Worm (Caenorhabditis elegans) whole organism, L1 larva: ENCODE measurements around the gene mboa-3.

Source experiments
- C04F5.9 ChIP-seq: sonication (generic microtip); optimal IDR thresholded peaks from 2 replicates; lab custom pipeline; 2016; ENCODE audit warnings: missing genetic modification characterization, missing compliant biosample characterization
- C34B4.2 ChIP-seq: sonication (generic microtip); optimal IDR thresholded peaks from 2 replicates; lab custom pipeline; 2017; ENCODE audit warnings: mild to moderate bottlenecking, missing genetic modification characterization, missing compliant biosample characterization
- F16B12.6 ChIP-seq: fragments of 150-350 bp; optimal IDR thresholded peaks from 2 replicates; lab custom pipeline; 2014; ENCODE audit warnings: missing biosample characterization, missing genetic modification characterization
- ama-1 ChIP-seq: fragments of 150-350 bp; optimal IDR thresholded peaks from 2 replicates; lab custom pipeline; 2014
- blmp-1 ChIP-seq: fragments of 150-350 bp; optimal IDR thresholded peaks from 2 replicates; lab custom pipeline; 2014; ENCODE audit warnings: missing biosample characterization, missing genetic modification characterization
- ceh-88 ChIP-seq: fragments of 200-800 bp; sonication (Bioruptor generic); IDR thresholded peaks from 2 replicates; pipeline ENCODE4 v1.3.6; 2022; ENCODE audit warnings: missing genetic modification characterization, missing compliant biosample characterization
- dpl-1 ChIP-seq, 3 experiments: fragments of 150-350 bp in 2 of 3; sonication (generic microtip) in 1 of 3; optimal IDR thresholded peaks; 2 replicates each; lab custom pipeline; 2014 to 2017; ENCODE audit warnings: missing biosample characterization in 3 of 3, missing genetic modification characterization in 3 of 3, missing genetic modification reagents in 3 of 3
- efl-1 ChIP-seq, 4 experiments: fragments of 150-350 bp; optimal IDR thresholded peaks in 3 of 4; peaks in 1 of 4; 1 replicate in 1 of 4; 2 replicates in 3 of 4; lab custom pipeline; 2014; ENCODE audit warnings: missing biosample characterization in 2 of 4, missing genetic modification characterization in 2 of 4, missing genetic modification reagents in 2 of 4
- efl-3 ChIP-seq: fragments of 200-800 bp; sonication (Bioruptor generic); optimal IDR thresholded peaks from 2 replicates; lab custom pipeline; 2018; ENCODE audit warnings: mild to moderate bottlenecking, missing genetic modification characterization, missing compliant biosample characterization
- egl-27 ChIP-seq, 2 experiments: fragments of 150-350 bp in 1 of 2; sonication (generic microtip); optimal IDR thresholded peaks; 3 replicates each; lab custom pipeline; 2017 to 2018; ENCODE audit warnings: missing biosample characterization in 2 of 2, missing genetic modification characterization in 2 of 2, missing genetic modification reagents in 2 of 2
- elt-2 ChIP-seq: sonication (generic microtip); optimal IDR thresholded peaks from 2 replicates; lab custom pipeline; 2016; ENCODE audit warnings: missing genetic modification characterization, mild to moderate bottlenecking, inconsistent platforms, missing compliant biosample characterization, missing genetic modification reagents
- ets-5 ChIP-seq: fragments of 200-800 bp; sonication (Bioruptor generic); IDR thresholded peaks from 2 replicates; pipeline ENCODE4 v1.3.6; 2022; ENCODE audit warnings: missing genetic modification characterization, missing compliant biosample characterization
- fkh-4 ChIP-seq: sonication (generic microtip); optimal IDR thresholded peaks from 2 replicates; lab custom pipeline; 2016; ENCODE audit warnings: missing compliant biosample characterization, missing genetic modification characterization, borderline replicate concordance
- fkh-8 ChIP-seq: sonication (generic microtip); optimal IDR thresholded peaks from 2 replicates; lab custom pipeline; 2016; ENCODE audit warnings: mild to moderate bottlenecking, missing genetic modification characterization, missing compliant biosample characterization
- hlh-4 ChIP-seq: sonication (generic microtip); optimal IDR thresholded peaks from 2 replicates; lab custom pipeline; 2016; ENCODE audit warnings: mild to moderate bottlenecking, missing genetic modification characterization, missing compliant biosample characterization
- irx-1 ChIP-seq: sonication (generic microtip); optimal IDR thresholded peaks from 2 replicates; lab custom pipeline; 2016; ENCODE audit warnings: missing genetic modification characterization, missing compliant biosample characterization
- isw-1 ChIP-seq: fragments of 200-800 bp; sonication (Bioruptor generic); IDR thresholded peaks from 2 replicates; pipeline ENCODE4 v1.3.6; 2022; ENCODE audit warnings: missing genetic modification characterization, missing compliant biosample characterization
- lin-14 ChIP-seq: fragments of 200-800 bp; sonication (Bioruptor generic); optimal IDR thresholded peaks from 2 replicates; lab custom pipeline; 2018; ENCODE audit warnings: mild to moderate bottlenecking, missing genetic modification characterization, moderate library complexity, missing compliant biosample characterization
- lin-15B ChIP-seq: fragments of 150-350 bp; sonication (generic microtip); optimal IDR thresholded peaks from 3 replicates; lab custom pipeline; 2014; ENCODE audit warnings: missing biosample characterization, missing genetic modification characterization
- lsy-2 ChIP-seq, 2 experiments: fragments of 150-350 bp; optimal IDR thresholded peaks; 2 replicates each; lab custom pipeline; 2014; ENCODE audit warnings: missing biosample characterization in 2 of 2, missing genetic modification characterization in 2 of 2
- mdl-1 ChIP-seq, 2 experiments: fragments of 150-350 bp; optimal IDR thresholded peaks; 2 replicates each; lab custom pipeline; 2014 to 2017; ENCODE audit warnings: missing biosample characterization in 2 of 2, missing genetic modification characterization in 2 of 2, inconsistent platforms in 1 of 2
- nhr-11 ChIP-seq: fragments of 150-350 bp; optimal IDR thresholded peaks from 2 replicates; lab custom pipeline; 2014; ENCODE audit warnings: missing biosample characterization, missing genetic modification characterization
- nhr-19 ChIP-seq: fragments of 200-800 bp; sonication (Bioruptor generic); conservative IDR thresholded peaks from 2 replicates; pipeline ENCODE4 v1.3.6; 2022; ENCODE audit warnings: missing genetic modification characterization, missing compliant biosample characterization
- nhr-20 ChIP-seq: sonication (generic microtip); optimal IDR thresholded peaks from 2 replicates; lab custom pipeline; 2016; ENCODE audit warnings: mild to moderate bottlenecking, missing genetic modification characterization, missing compliant biosample characterization
- nhr-47 ChIP-seq: sonication (generic microtip); optimal IDR thresholded peaks from 2 replicates; lab custom pipeline; 2016; ENCODE audit warnings: mild to moderate bottlenecking, missing genetic modification characterization, moderate library complexity, missing compliant biosample characterization
- nhr-85 ChIP-seq: sonication (generic microtip); peaks from one replicate; lab custom pipeline; 2016; ENCODE audit warnings: missing genetic modification characterization, inconsistent platforms, missing compliant biosample characterization
- nhr-90 ChIP-seq: sonication (generic microtip); optimal IDR thresholded peaks from 2 replicates; lab custom pipeline; 2016; ENCODE audit warnings: mild to moderate bottlenecking, missing genetic modification characterization, missing compliant biosample characterization; ENCODE audit not compliant: poor library complexity
- pag-3 ChIP-seq: sonication (generic microtip); optimal IDR thresholded peaks from 2 replicates; lab custom pipeline; 2017; ENCODE audit warnings: missing genetic modification characterization, mild to moderate bottlenecking, missing compliant biosample characterization, antibody characterized with exemption, borderline replicate concordance; ENCODE audit not compliant: insufficient read depth
- rnt-1 ChIP-seq: sonication (generic microtip); optimal IDR thresholded peaks from 2 replicates; lab custom pipeline; 2016; ENCODE audit warnings: mild to moderate bottlenecking, missing genetic modification characterization, moderate library complexity, missing compliant biosample characterization
- snu-23 ChIP-seq: sonication (generic microtip); optimal IDR thresholded peaks from 2 replicates; lab custom pipeline; 2016; ENCODE audit warnings: missing genetic modification characterization, missing compliant biosample characterization
- sptf-1 ChIP-seq: fragments of 150-350 bp; optimal IDR thresholded peaks from 2 replicates; lab custom pipeline; 2014; ENCODE audit warnings: missing biosample characterization, missing genetic modification characterization
- tbx-2 ChIP-seq: sonication (generic microtip); optimal IDR thresholded peaks from 2 replicates; lab custom pipeline; 2016; ENCODE audit warnings: missing genetic modification characterization, missing compliant biosample characterization
- tlp-1 ChIP-seq: fragments of 150-350 bp; optimal IDR thresholded peaks from 2 replicates; lab custom pipeline; 2014; ENCODE audit warnings: missing biosample characterization, missing genetic modification characterization
- unc-86 ChIP-seq: sonication (generic microtip); optimal IDR thresholded peaks from 2 replicates; lab custom pipeline; 2016; ENCODE audit warnings: missing genetic modification characterization, missing compliant biosample characterization
- unc-98 ChIP-seq: fragments of 200-800 bp; sonication (Bioruptor generic); IDR thresholded peaks from 2 replicates; pipeline ENCODE4 v1.3.6; 2022; ENCODE audit warnings: missing genetic modification characterization, missing compliant biosample characterization
- vab-15 ChIP-seq: sonication (generic microtip); optimal IDR thresholded peaks from 2 replicates; lab custom pipeline; 2017; ENCODE audit warnings: missing genotype, mild to moderate bottlenecking, missing genetic modification characterization, missing compliant biosample characterization
- xbp-1 ChIP-seq: sonication (generic microtip); optimal IDR thresholded peaks from 2 replicates; lab custom pipeline; 2016; ENCODE audit warnings: missing genetic modification characterization, missing compliant biosample characterization
- ztf-4 ChIP-seq: fragments of 150-350 bp; optimal IDR thresholded peaks from 2 replicates; lab custom pipeline; 2014; ENCODE audit warnings: missing biosample characterization, missing genetic modification characterization

mboa-3 gene

ce11 chrX:5479876-5480580 is 42.6 kb downstream of the mboa-3 start (continued):
- TF ChIP-seq fkh-8 (tag; lab: Kevin White, UChicago) (no peak), ceh-88 (GFP tag; lab: Robert Waterston, UW) (no peak), F16B12.6 (tag; lab: Kevin White, UChicago) (no peak), nhr-19 (GFP tag; lab: Robert Waterston, UW) (0 out of 2 replicates have a peak, but pooled peaks have one; percentile 5), xbp-1 (tag; lab: Kevin White, UChicago) (no peak), ztf-4 (tag; lab: Kevin White, UChicago) (no peak), nhr-47 (tag; lab: Kevin White, UChicago) (no peak), nhr-11 (tag; lab: Kevin White, UChicago) (no peak)

ce11 chrX:5479300-5479811 is 43.3 kb downstream of the mboa-3 start, which contains the start of gene dlg-1:
Gene dlg-1, plus strand, starts transcription at chrX:5479700.
- TF ChIP-seq egl-27 (tag; optimal IDR thresholded peaks at IDR 0.05; lab: Kevin White, UChicago): no peak
- peak in 1 of 2 experiments; percentile 8 for TF ChIP-seq mdl-1 (tag; optimal IDR thresholded peaks at IDR 0.05; lab: Kevin White, UChicago)
- TF ChIP-seq ama-1 (lab: Kevin White, UChicago): no peak
- no peak for TF ChIP-seq efl-1 (optimal IDR thresholded peaks at IDR 0.05; lab: Kevin White, UChicago)
- TF ChIP-seq efl-1 (GFP tag; optimal IDR thresholded peaks at IDR 0.05 in 1 of 2; lab: Kevin White, UChicago): peak in 1 of 2 experiments; percentile 7

ce11 chrX:5478875-5479274 is 43.7 kb downstream of the mboa-3 start:
- TF ChIP-seq nhr-85: peak; percentile 72
- TF ChIP-seq lin-15B (tag; lab: Kevin White, UChicago): no peak
- no peak for TF ChIP-seq tbx-2 (tag; lab: Kevin White, UChicago)
- peak; percentile 6 for TF ChIP-seq lin-14 (GFP tag; lab: Kevin White, UChicago)
- peak; percentile 1 for TF ChIP-seq blmp-1 (tag; lab: Kevin White, UChicago)
- TF ChIP-seq nhr-20 (tag; lab: Kevin White, UChicago): peak; percentile 0
- TF ChIP-seq snu-23: no peak
- TF ChIP-seq fkh-8 (tag; lab: Kevin White, UChicago): no peak
- peak in 1 of 2 experiments; percentile 6 for TF ChIP-seq lsy-2 (tag; optimal IDR thresholded peaks at IDR 0.05; lab: Kevin White, UChicago)
- no peak for TF ChIP-seq ets-5 (GFP tag; lab: Robert Waterston, UW)
- no peak for TF ChIP-seq unc-86
- TF ChIP-seq isw-1 (GFP tag; lab: Robert Waterston, UW): no peak
- TF ChIP-seq rnt-1 (tag; lab: Kevin White, UChicago): no peak
- TF ChIP-seq efl-1 (optimal IDR thresholded peaks at IDR 0.05; lab: Kevin White, UChicago): no peak
- TF ChIP-seq efl-1 (GFP tag; optimal IDR thresholded peaks at IDR 0.05 in 1 of 2; lab: Kevin White, UChicago): peak in 1 of 2 experiments; percentile 77

ce11 chrX:5477597-5477996 is 45.0 kb downstream of the mboa-3 start:
- TF ChIP-seq irx-1 (tag; lab: Kevin White, UChicago) (no peak), C34B4.2 (no peak)
- TF ChIP-seq, all 84 proteins: peak for 0

- no peak for TF ChIP-seq sptf-1 (tag; lab: Kevin White, UChicago)
- peak; percentile 47 for TF ChIP-seq elt-2 (tag; lab: Kevin White, UChicago)
- TF ChIP-seq nhr-90 (tag; lab: Kevin White, UChicago): no peak
- peak in 1 of 2 experiments; percentile 5 for TF ChIP-seq mdl-1 (tag; optimal IDR thresholded peaks at IDR 0.05; lab: Kevin White, UChicago)
Measured at ce11 chrX:5476357-5476756, 46.3 kb downstream of the mboa-3 start.

ce11 chrX:5475164-5475576 is 47.4 kb downstream of the mboa-3 start:
- TF ChIP-seq nhr-19 (GFP tag; lab: Robert Waterston, UW): peak; percentile 65
- peak; percentile 50 for TF ChIP-seq nhr-47 (tag; lab: Kevin White, UChicago)
- TF ChIP-seq tlp-1 (tag; lab: Kevin White, UChicago): no peak
- no peak for TF ChIP-seq unc-98
- no peak for TF ChIP-seq lin-15B (tag; lab: Kevin White, UChicago)
- TF ChIP-seq hlh-4 (tag; lab: Kevin White, UChicago): no peak
- peak; percentile 8 to 34 for TF ChIP-seq efl-1 (optimal IDR thresholded peaks at IDR 0.05; lab: Kevin White, UChicago)
- no peak for TF ChIP-seq efl-1 (GFP tag; optimal IDR thresholded peaks at IDR 0.05 in 1 of 2; lab: Kevin White, UChicago)
- TF ChIP-seq isw-1 (GFP tag; lab: Robert Waterston, UW): no peak
- no peak for TF ChIP-seq C04F5.9 (tag; lab: Kevin White, UChicago)
- TF ChIP-seq nhr-90 (tag; lab: Kevin White, UChicago): peak; percentile 64
- TF ChIP-seq C34B4.2: no peak
- TF ChIP-seq efl-3: no peak
- peak; percentile 72 for TF ChIP-seq tbx-2 (tag; lab: Kevin White, UChicago)
- TF ChIP-seq pag-3 (tag; lab: Kevin White, UChicago): no peak
- peak; percentile 35 to 72 for TF ChIP-seq lsy-2 (tag; optimal IDR thresholded peaks at IDR 0.05; lab: Kevin White, UChicago)
- TF ChIP-seq dpl-1 (GFP tag; optimal IDR thresholded peaks at IDR 0.05; lab: Kevin White, UChicago): peak in 1 of 3 experiments; percentile 15
- TF ChIP-seq vab-15 (tag; lab: Kevin White, UChicago): no peak
- TF ChIP-seq fkh-4 (tag; lab: Kevin White, UChicago): no peak
- TF ChIP-seq lin-14 (GFP tag; lab: Kevin White, UChicago): peak; percentile 95
